Fruit fly (Drosophila melanogaster) whole organism, embryonic: ENCODE measurements around the gene CG11980.
A peak's percentile ranks its signal among the peaks of the same experiment; 100 is the strongest.

Experiments
- Atf3 ChIP-seq: fragments of 200-800 bp; sonication (Bioruptor generic); optimal IDR thresholded peaks from 3 replicates; lab custom pipeline; 2016; ENCODE audit warnings: missing biosample characterization, missing genetic modification characterization
- B-H1 ChIP-seq: fragments of 200-800 bp; sonication (Bioruptor generic); IDR thresholded peaks from 3 replicates; pipeline ENCODE4 v1.3.6; 2022; ENCODE audit warnings: missing biosample characterization, missing genetic modification characterization
- CG10543 ChIP-seq: fragments of 200-800 bp; sonication (Bioruptor generic); optimal IDR thresholded peaks from 3 replicates; lab custom pipeline; 2017; ENCODE audit warnings: missing biosample characterization, mild to moderate bottlenecking, missing genetic modification characterization, moderate library complexity
- CG11398 ChIP-seq: fragments of 200-800 bp; sonication (Bioruptor generic); optimal IDR thresholded peaks from 2 replicates; lab custom pipeline; 2016; ENCODE audit warnings: missing biosample characterization, missing genetic modification characterization
- CG12769 ChIP-seq: fragments of 200-800 bp; sonication (Bioruptor generic); optimal IDR thresholded peaks from 2 replicates; lab custom pipeline; 2019; ENCODE audit warnings: missing biosample characterization, mild to moderate bottlenecking, missing genetic modification characterization, moderate library complexity
- CG15514 ChIP-seq: fragments of 200-800 bp; sonication (Bioruptor generic); optimal IDR thresholded peaks from 3 replicates; lab custom pipeline; 2017; ENCODE audit warnings: missing biosample characterization, missing genetic modification characterization, mild to moderate bottlenecking, moderate library complexity, missing genetic modification reagents
- CG15696 ChIP-seq: fragments of 200-800 bp; sonication (Bioruptor generic); optimal IDR thresholded peaks from 2 replicates; lab custom pipeline; 2019; ENCODE audit warnings: missing biosample characterization, mild to moderate bottlenecking, missing genetic modification characterization, moderate library complexity
- CG16815 ChIP-seq: fragments of 200-800 bp; sonication (Bioruptor generic); optimal IDR thresholded peaks from 3 replicates; lab custom pipeline; 2017; ENCODE audit warnings: missing biosample characterization, mild to moderate bottlenecking, missing genetic modification characterization
- CG18764 ChIP-seq: fragments of 200-800 bp; sonication (Bioruptor generic); optimal IDR thresholded peaks from 3 replicates; lab custom pipeline; 2016; ENCODE audit warnings: missing biosample characterization, missing genetic modification characterization
- CG3065 ChIP-seq: fragments of 200-800 bp; sonication (Bioruptor generic); optimal IDR thresholded peaks from 2 replicates; lab custom pipeline; 2016; ENCODE audit warnings: missing biosample characterization, missing genetic modification characterization
- CG33213 ChIP-seq: fragments of 200-800 bp; sonication (Bioruptor generic); optimal IDR thresholded peaks from 3 replicates; lab custom pipeline; 2016; ENCODE audit warnings: missing biosample characterization, missing genetic modification characterization
- CG3995 ChIP-seq: fragments of 200-800 bp; sonication (Bioruptor generic); optimal IDR thresholded peaks from 3 replicates; lab custom pipeline; 2016; ENCODE audit warnings: missing biosample characterization, missing genetic modification characterization
- CG43689 ChIP-seq: fragments of 200-800 bp; sonication (Bioruptor generic); IDR thresholded peaks from 2 replicates; pipeline ENCODE4 v1.3.6; 2022; ENCODE audit warnings: missing biosample characterization, missing genetic modification characterization
- CG4854 ChIP-seq: fragments of 200-800 bp; sonication (Bioruptor generic); optimal IDR thresholded peaks from 2 replicates; lab custom pipeline; 2016; ENCODE audit warnings: missing biosample characterization, missing genetic modification characterization, inconsistent platforms
- CG5180 ChIP-seq: fragments of 200-800 bp; sonication (Bioruptor generic); optimal IDR thresholded peaks from 3 replicates; lab custom pipeline; 2017; ENCODE audit warnings: missing biosample characterization, missing genetic modification characterization, mild to moderate bottlenecking, moderate library complexity, missing genetic modification reagents
- CG6254 ChIP-seq: fragments of 200-800 bp; sonication (Bioruptor generic); optimal IDR thresholded peaks from 3 replicates; lab custom pipeline; 2017; ENCODE audit warnings: mild to moderate bottlenecking, missing biosample characterization, missing genetic modification reagents, missing genetic modification characterization
- CG7839 ChIP-seq: fragments of 200-800 bp; sonication (Bioruptor generic); optimal IDR thresholded peaks from 3 replicates; lab custom pipeline; 2018; ENCODE audit warnings: missing biosample characterization, mild to moderate bottlenecking, missing genetic modification characterization, moderate library complexity
- CG8478 ChIP-seq: fragments of >200 bp; optimal IDR thresholded peaks from 2 replicates; lab custom pipeline; 2018
- CG8924 ChIP-seq: fragments of 200-800 bp; optimal IDR thresholded peaks from 3 replicates; lab custom pipeline; 2019; ENCODE audit warnings: missing biosample characterization, mild to moderate bottlenecking, missing genetic modification characterization, moderate library complexity
- CG9727 ChIP-seq: fragments of 200-800 bp; sonication (Bioruptor generic); optimal IDR thresholded peaks from 3 replicates; lab custom pipeline; 2017; ENCODE audit warnings: missing biosample characterization, mild to moderate bottlenecking, missing genetic modification characterization
- CkIIα-i1 ChIP-seq: fragments of 200-800 bp; sonication (Bioruptor generic); IDR thresholded peaks from 2 replicates; pipeline ENCODE4 v1.3.6; 2022; ENCODE audit warnings: missing biosample characterization, missing genetic modification characterization
- Dip2 ChIP-seq: fragments of 200-800 bp; sonication (Bioruptor generic); IDR thresholded peaks from 2 replicates; pipeline ENCODE4 v1.3.6; 2022; ENCODE audit warnings: missing biosample characterization, missing genetic modification characterization
- Ets65A ChIP-seq: fragments of 200-800 bp; sonication (Bioruptor generic); peaks from one replicate; lab custom pipeline; 2016; ENCODE audit warnings: missing biosample characterization, missing genetic modification characterization
- Gug ChIP-seq: fragments of 200-800 bp; sonication (Bioruptor generic); IDR thresholded peaks from 4 replicates; pipeline ENCODE4 v1.3.6; 2022; ENCODE audit warnings: missing biosample characterization, missing genetic modification characterization
- HHEX ChIP-seq: fragments of 200-800 bp; sonication (Bioruptor generic); optimal IDR thresholded peaks from 3 replicates; lab custom pipeline; 2017; ENCODE audit warnings: missing biosample characterization, mild to moderate bottlenecking, missing genetic modification characterization, missing genetic modification reagents
- MESR4 ChIP-seq: fragments of 200-800 bp; sonication (Bioruptor generic); optimal IDR thresholded peaks from 2 replicates; lab custom pipeline; 2018; ENCODE audit warnings: missing biosample characterization, mild to moderate bottlenecking, missing genetic modification characterization, moderate library complexity
- Optix ChIP-seq: fragments of 200-800 bp; sonication (Bioruptor generic); IDR thresholded peaks from 3 replicates; pipeline ENCODE4 v1.3.6; 2022; ENCODE audit warnings: missing biosample characterization, missing genetic modification characterization
- Sox100B ChIP-seq: fragments of 200-800 bp; sonication (Bioruptor generic); optimal IDR thresholded peaks from 3 replicates; lab custom pipeline; 2018; ENCODE audit warnings: missing biosample characterization, mild to moderate bottlenecking, missing genetic modification characterization
- abd-A ChIP-seq: fragments of 200-800 bp; sonication (Bioruptor generic); optimal IDR thresholded peaks from 3 replicates; lab custom pipeline; 2019; ENCODE audit warnings: missing biosample characterization, mild to moderate bottlenecking, missing genetic modification characterization, moderate library complexity
- bcd ChIP-seq: fragments of 200-800 bp; sonication (Bioruptor generic); optimal IDR thresholded peaks from 2 replicates; lab custom pipeline; 2017; ENCODE audit warnings: missing biosample characterization, mild to moderate bottlenecking, missing genetic modification characterization
- caup ChIP-seq: fragments of 200-800 bp; sonication (Bioruptor generic); optimal IDR thresholded peaks from 3 replicates; lab custom pipeline; 2017; ENCODE audit warnings: missing biosample characterization, mild to moderate bottlenecking, missing genetic modification characterization, moderate library complexity; ENCODE audit not compliant: severe bottlenecking
- cg ChIP-seq: fragments of 200-800 bp; sonication (Bioruptor generic); optimal IDR thresholded peaks from 3 replicates; lab custom pipeline; 2019; ENCODE audit warnings: missing biosample characterization, mild to moderate bottlenecking, missing genetic modification characterization, moderate library complexity
- chinmo ChIP-seq: fragments of 200-800 bp; sonication (Bioruptor generic); IDR thresholded peaks from 4 replicates; pipeline ENCODE4 v1.3.6; 2022; ENCODE audit warnings: missing biosample characterization, missing genetic modification characterization; ENCODE audit not compliant: partially characterized antibody
- dm ChIP-seq: fragments of 200-800 bp; sonication (Bioruptor generic); optimal IDR thresholded peaks from 3 replicates; lab custom pipeline; 2016; ENCODE audit warnings: missing biosample characterization, missing genetic modification characterization
- dmrt11E ChIP-seq: fragments of 200-800 bp; sonication (Bioruptor generic); optimal IDR thresholded peaks from 3 replicates; lab custom pipeline; 2018; ENCODE audit warnings: missing biosample characterization, mild to moderate bottlenecking, missing genetic modification characterization, moderate library complexity
- eyg ChIP-seq: fragments of 200-800 bp; sonication (Bioruptor generic); optimal IDR thresholded peaks from 3 replicates; lab custom pipeline; 2016; ENCODE audit warnings: missing biosample characterization, missing genetic modification characterization
- fd102C ChIP-seq: fragments of 200-800 bp; sonication (Bioruptor generic); optimal IDR thresholded peaks from 2 replicates; lab custom pipeline; 2018; ENCODE audit warnings: missing biosample characterization, mild to moderate bottlenecking, missing genetic modification characterization, moderate library complexity
- fu2 ChIP-seq: fragments of 200-800 bp; sonication (Bioruptor generic); optimal IDR thresholded peaks from 2 replicates; lab custom pipeline; 2016; ENCODE audit warnings: missing biosample characterization, missing genetic modification characterization
- inv ChIP-seq: fragments of 200-800 bp; sonication (Bioruptor generic); IDR thresholded peaks from 2 replicates; pipeline ENCODE4 v1.3.6; 2022; ENCODE audit warnings: missing biosample characterization, missing genetic modification characterization; ENCODE audit not compliant: partially characterized antibody
- jing ChIP-seq: fragments of 200-800 bp; sonication (Bioruptor generic); optimal IDR thresholded peaks from 2 replicates; lab custom pipeline; 2018; ENCODE audit warnings: missing biosample characterization, mild to moderate bottlenecking, missing genetic modification characterization
- jumu ChIP-seq: fragments of 200-800 bp; sonication (Bioruptor generic); optimal IDR thresholded peaks from 3 replicates; lab custom pipeline; 2016; ENCODE audit warnings: missing biosample characterization, missing genetic modification characterization
- klu ChIP-seq: fragments of 200-800 bp; sonication (Bioruptor generic); IDR thresholded peaks from 2 replicates; pipeline ENCODE4 v1.3.6; 2022; ENCODE audit warnings: missing biosample characterization, missing genetic modification characterization
- mam ChIP-seq: fragments of 200-800 bp; sonication (Bioruptor generic); optimal IDR thresholded peaks from 3 replicates; lab custom pipeline; 2016; ENCODE audit warnings: missing biosample characterization, missing genetic modification characterization
- ranshi ChIP-seq: fragments of 200-800 bp; sonication (Bioruptor generic); IDR thresholded peaks from 2 replicates; pipeline ENCODE4 v1.3.6; 2022; ENCODE audit warnings: missing biosample characterization, missing genetic modification characterization
- scrt ChIP-seq: fragments of 200-800 bp; sonication (Bioruptor generic); optimal IDR thresholded peaks from 2 replicates; lab custom pipeline; 2018; ENCODE audit warnings: missing biosample characterization, mild to moderate bottlenecking, missing genetic modification characterization, moderate library complexity
- sob ChIP-seq: fragments of 200-800 bp; sonication (Bioruptor generic); IDR thresholded peaks from 2 replicates; pipeline ENCODE4 v1.3.6; 2022; ENCODE audit warnings: missing biosample characterization, missing genetic modification characterization
- tll ChIP-seq, 2 experiments: fragments of 200-800 bp in 1 of 2; fragments of >200 bp in 1 of 2; sonication (Bioruptor generic) in 1 of 2; optimal IDR thresholded peaks; 2 replicates each; lab custom pipeline; 2017 to 2019; ENCODE audit warnings: missing biosample characterization in 2 of 2, missing genetic modification characterization in 2 of 2, mild to moderate bottlenecking in 1 of 2, moderate library complexity in 1 of 2
- vvl ChIP-seq: fragments of 200-800 bp; sonication (Bioruptor generic); IDR thresholded peaks from 2 replicates; pipeline ENCODE4 v1.3.6; 2022; ENCODE audit warnings: missing biosample characterization, missing genetic modification characterization

CG11980 gene

dm6 chr3R:8958300-8958699 is 45.5 kb upstream of the CG11980 start (continued):
- TF ChIP-seq fu2 (GFP tag; lab: Kevin White, UChicago) (no peak), Sox100B (GFP tag; lab: Kevin White, UChicago) (no peak), MESR4 (no peak)

DNA sequence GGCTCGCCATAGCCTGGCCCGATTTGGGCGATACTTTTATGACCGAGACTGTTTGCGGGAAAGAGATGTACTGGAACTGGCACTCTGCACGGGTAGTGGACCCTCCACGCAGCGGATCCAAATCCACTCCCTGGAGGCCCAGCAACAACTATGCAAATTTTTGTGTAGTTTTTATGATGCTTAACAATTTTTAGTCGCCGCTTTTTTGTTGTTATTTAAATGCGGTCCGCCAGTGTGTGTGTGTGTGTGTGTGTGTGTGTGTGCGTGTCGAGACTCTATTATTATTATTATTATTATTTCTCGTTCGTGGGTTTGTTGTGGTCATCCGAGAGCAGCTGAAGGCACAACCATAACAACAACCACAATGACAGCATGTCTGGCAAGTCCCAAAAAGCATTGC is 44.7 kb upstream of the CG11980 start:
- peak; percentile 17 for TF ChIP-seq cg (GFP tag; lab: Kevin White, UChicago)
- TF ChIP-seq jing (GFP tag; lab: Kevin White, UChicago), result no peak
- no peak for TF ChIP-seq CG3995 (GFP tag; lab: Kevin White, UChicago)
- no peak for TF ChIP-seq CG15696 (tag; lab: Kevin White, UChicago)
- no peak for TF ChIP-seq CG11398
- TF ChIP-seq caup (GFP tag; lab: Kevin White, UChicago), result no peak
- peak; percentile 54; the same call in 1 of the 2 replicates for TF ChIP-seq vvl
- TF ChIP-seq abd-A, result peak; percentile 4
- TF ChIP-seq Ets65A (GFP tag; lab: Kevin White, UChicago), result peak; percentile 22
- TF ChIP-seq chinmo, result 0 out of 4 replicates have a peak, but pooled peaks have one; percentile 14

dm6 chr3R:8960329-8960728 is 43.5 kb upstream of the CG11980 start:
- no peak for TF ChIP-seq Gug (GFP tag; lab: Robert Waterston, UW)
- TF ChIP-seq ranshi, result peak; percentile 38; the same call in 1 of the 2 replicates
- no peak for TF ChIP-seq CG8478 (lab: Kevin White, UChicago)
- no peak for TF ChIP-seq fd102C (GFP tag; lab: Kevin White, UChicago)
- TF ChIP-seq Dip2 (GFP tag; lab: Robert Waterston, UW), result no peak
- no peak for TF ChIP-seq inv (GFP tag; lab: Robert Waterston, UW)
- TF ChIP-seq CG18764, result peak; percentile 11
- peak; percentile 57 for TF ChIP-seq dmrt11E (tag; lab: Kevin White, UChicago)
- TF ChIP-seq klu (GFP tag; lab: Robert Waterston, UW), result peak; percentile 38; the same call in 1 of the 2 replicates
- no peak for TF ChIP-seq dm (GFP tag; lab: Kevin White, UChicago)
- peak; percentile 57 for TF ChIP-seq CG5180 (GFP tag; lab: Kevin White, UChicago)
- TF ChIP-seq CG6254, result peak; percentile 16
- TF ChIP-seq CG3995 (GFP tag; lab: Kevin White, UChicago), result no peak
- TF ChIP-seq CG33213, result no peak
- no peak for TF ChIP-seq CkIIα-i1 (GFP tag; lab: Robert Waterston, UW)
- TF ChIP-seq CG3065, result no peak
- TF ChIP-seq bcd, result peak; percentile 51
- TF ChIP-seq sob (GFP tag; lab: Robert Waterston, UW), result no peak
- TF ChIP-seq jumu, result no peak
- no peak for TF ChIP-seq Optix (GFP tag; lab: Robert Waterston, UW)
- TF ChIP-seq scrt (GFP tag; lab: Kevin White, UChicago), result peak; percentile 5
- TF ChIP-seq mam, result no peak
- peak; percentile 0 for TF ChIP-seq CG15514
- TF ChIP-seq CG8924 (tag; lab: Kevin White, UChicago), result peak; percentile 71
- TF ChIP-seq CG4854 (GFP tag; lab: Kevin White, UChicago), result no peak
- TF ChIP-seq CG43689, result no peak
- TF ChIP-seq eyg (GFP tag; lab: Kevin White, UChicago), result no peak
- TF ChIP-seq CG16815 (GFP tag; lab: Kevin White, UChicago), result no peak
- TF ChIP-seq Atf3 (GFP tag; lab: Kevin White, UChicago), result no peak
- peak; percentile 46 for TF ChIP-seq HHEX (GFP tag; lab: Kevin White, UChicago)
- TF ChIP-seq CG10543 (GFP tag; lab: Kevin White, UChicago), result no peak
- TF ChIP-seq CG12769, result no peak
- TF ChIP-seq B-H1, result no peak
- no peak for TF ChIP-seq tll (GFP tag; optimal IDR thresholded peaks at IDR 0.05; lab: Kevin White, UChicago)
- peak; percentile 51 for TF ChIP-seq CG9727 (GFP tag; lab: Kevin White, UChicago)
- TF ChIP-seq CG7839, result peak; percentile 74
- TF ChIP-seq Ets65A (GFP tag; lab: Kevin White, UChicago), result no peak
